Worm (Caenorhabditis elegans): ENCODE measurements around the gene C17H12.2.

C17H12.2 gene

ce11 chrIV:6756374-6756773 lies 33.9 kb downstream of the C17H12.2 start (continued):
- TF ChIP-seq madf-10 (tag; optimal IDR thresholded peaks at IDR 0.05) (peak; percentile 83), ztf-28 (GFP tag; IDR thresholded peaks at IDR 0.05) (no peak), egl-44 (GFP tag; IDR thresholded peaks at IDR 0.05) (peak; percentile 70; the same call in 1 of the 2 replicates), nfya-1 (tag; optimal IDR thresholded peaks at IDR 0.05; ENCODE audit: borderline replicate concordance, insufficient read depth) (no peak), nfya-2 (GFP tag; IDR thresholded peaks at IDR 0.05) (no peak), Y53G8AR.9 (GFP tag; conservative IDR thresholded peaks at IDR 0.05) (peak; percentile 92), rpc-1 (optimal IDR thresholded peaks at IDR 0.05) (peak; percentile 37), rpc-1 (tag; optimal IDR thresholded peaks at IDR 0.05) (no peak), tbp1 (GFP tag; optimal IDR thresholded peaks at IDR 0.05) (peak; percentile 75), ztf-22 (GFP tag; optimal IDR thresholded peaks at IDR 0.05) (peak; percentile 60), F23B12.7 (tag; optimal IDR thresholded peaks at IDR 0.05; ENCODE audit: insufficient read depth) (peak; percentile 85), tbx-9 (tag; optimal IDR thresholded peaks at IDR 0.05; ENCODE audit: borderline replicate concordance) (no peak), fkh-3 (tag; optimal IDR thresholded peaks at IDR 0.05) (no peak), F10E7.11 (tag; optimal IDR thresholded peaks at IDR 0.05) (no peak), lag-1 (GFP tag; IDR thresholded peaks at IDR 0.05) (no peak), ztf-25 (GFP tag; IDR thresholded peaks at IDR 0.05) (peak; percentile 88), F33H1.4 (GFP tag; IDR thresholded peaks at IDR 0.05) (peak; percentile 86), unc-62 (GFP tag; optimal IDR thresholded peaks at IDR 0.05) (no peak), snpc-4 (GFP tag; optimal IDR thresholded peaks at IDR 0.05) (peak; percentile 84), snpc-4 (tag; optimal IDR thresholded peaks at IDR 0.05) (peak; percentile 80 to 92 (median 85)), C17E4.6 (GFP tag; IDR thresholded peaks at IDR 0.05) (peak; percentile 89), F49E8.2 (tag; optimal IDR thresholded peaks at IDR 0.05; ENCODE audit: insufficient read depth) (peak; percentile 80), Y53F4B.3 (GFP tag; IDR thresholded peaks at IDR 0.05) (no peak; the same call in 1 of the 2 replicates), ccch-3 (GFP tag; optimal IDR thresholded peaks at IDR 0.05) (no peak), egrh-3 (GFP tag; IDR thresholded peaks at IDR 0.05) (peak; percentile 80), F39B2.1 (GFP tag; IDR thresholded peaks at IDR 0.05) (peak; percentile 39; the same call in 1 of the 2 replicates), T26A5.8 (tag; optimal IDR thresholded peaks at IDR 0.05) (no peak), hrde-1 (tag; optimal IDR thresholded peaks at IDR 0.05; ENCODE audit: borderline replicate concordance) (peak; percentile 55), bed-1 (GFP tag; IDR thresholded peaks at IDR 0.05) (no peak), K11D2.4 (GFP tag; IDR thresholded peaks at IDR 0.05) (peak; percentile 82), B0261.1 (tag; optimal IDR thresholded peaks at IDR 0.05) (peak; percentile 11), dpl-1 (GFP tag; optimal IDR thresholded peaks at IDR 0.05) (peak; percentile 98), unc-130 (GFP tag; optimal IDR thresholded peaks at IDR 0.05) (peak; percentile 94), atf-7 (tag; optimal IDR thresholded peaks at IDR 0.05) (peak; percentile 66), mcd-1 (GFP tag; IDR thresholded peaks at IDR 0.05) (peak; percentile 89), B0336.3 (GFP tag; IDR thresholded peaks at IDR 0.05) (peak; percentile 98), F57C9.4 (tag; optimal IDR thresholded peaks at IDR 0.05) (no peak), rcor-1 (GFP tag; IDR thresholded peaks at IDR 0.05) (peak; percentile 96), nhr-120 (GFP tag; IDR thresholded peaks at IDR 0.05) (no peak), ets-4 (GFP tag; optimal IDR thresholded peaks at IDR 0.05) (peak; percentile 28), B0035.1 (tag; optimal IDR thresholded peaks at IDR 0.05) (no peak), hlh-26 (GFP tag; conservative IDR thresholded peaks at IDR 0.05) (no peak), hsf-1 (GFP tag; IDR thresholded peaks at IDR 0.05) (peak; percentile 87), Y56A3A.18 (GFP tag; IDR thresholded peaks at IDR 0.05) (peak; percentile 81; the same call in 1 of the 2 replicates), chd-7 (tag; optimal IDR thresholded peaks at IDR 0.05) (peak; percentile 62), athp-1 (tag; optimal IDR thresholded peaks at IDR 0.05) (peak; percentile 92), attf-5 (GFP tag; optimal IDR thresholded peaks at IDR 0.05) (peak; percentile 93), ceh-100 (GFP tag; IDR thresholded peaks at IDR 0.05) (peak; percentile 84), bed-2 (GFP tag; IDR thresholded peaks at IDR 0.05) (peak; percentile 66; the same call in 1 of the 2 replicates)
